Fruit fly (Drosophila melanogaster) whole organism, embryonic: Measurements from ENCODE around the gene GIIIspla2.

Experiments
- B-H2 ChIP-seq: fragments of 200-800 bp; sonication (Bioruptor generic); optimal IDR thresholded peaks from 2 replicates; lab custom pipeline; 2018; ENCODE audit warnings: missing biosample characterization, mild to moderate bottlenecking, missing genetic modification characterization
- CG13624 ChIP-seq: fragments of 200-800 bp; sonication (Bioruptor generic); optimal IDR thresholded peaks from 2 replicates; lab custom pipeline; 2016; ENCODE audit warnings: missing biosample characterization, missing genetic modification characterization
- CG7271 ChIP-seq: fragments of 200-800 bp; sonication (Bioruptor generic); optimal IDR thresholded peaks from 2 replicates; lab custom pipeline; 2018; ENCODE audit warnings: missing biosample characterization, mild to moderate bottlenecking, missing genetic modification characterization, moderate library complexity
- CG7556 ChIP-seq: fragments of 200-800 bp; sonication (Bioruptor generic); optimal IDR thresholded peaks from 2 replicates; lab custom pipeline; 2017; ENCODE audit warnings: missing biosample characterization, mild to moderate bottlenecking, missing genetic modification characterization
- Doc2 ChIP-seq: fragments of 200-800 bp; sonication (Bioruptor generic); IDR thresholded peaks from 2 replicates; pipeline ENCODE4 v1.3.6; 2022; ENCODE audit warnings: missing biosample characterization, missing genetic modification characterization
- HLH54F ChIP-seq: fragments of 200-800 bp; sonication (Bioruptor generic); optimal IDR thresholded peaks from 3 replicates; lab custom pipeline; 2016; ENCODE audit warnings: missing biosample characterization, missing genetic modification characterization
- NFAT ChIP-seq: fragments of 200-800 bp; sonication (Bioruptor generic); IDR thresholded peaks from 2 replicates; pipeline ENCODE4 v1.3.6; 2022; ENCODE audit warnings: missing biosample characterization, missing genetic modification characterization
- Ptx1 ChIP-seq: fragments of 200-800 bp; sonication (Bioruptor generic); IDR thresholded peaks from 2 replicates; pipeline ENCODE4 v1.3.6; 2022; ENCODE audit warnings: missing biosample characterization, missing genetic modification characterization
- Rfx ChIP-seq: fragments of 200-800 bp; sonication (Bioruptor generic); IDR thresholded peaks from 2 replicates; pipeline ENCODE4 v1.3.6; 2022; ENCODE audit warnings: missing biosample characterization, missing genetic modification characterization
- Sox102F ChIP-seq: fragments of 200-800 bp; sonication (Bioruptor generic); optimal IDR thresholded peaks from 2 replicates; lab custom pipeline; 2018; ENCODE audit warnings: missing biosample characterization, mild to moderate bottlenecking, missing genetic modification characterization, moderate library complexity
- aop ChIP-seq: fragments of 200-800 bp; sonication (Bioruptor generic); IDR thresholded peaks from 2 replicates; pipeline ENCODE4 v1.3.6; 2022; ENCODE audit warnings: missing biosample characterization, missing genetic modification characterization
- ap ChIP-seq: fragments of 200-800 bp; sonication (Bioruptor generic); IDR thresholded peaks from 2 replicates; pipeline ENCODE4 v1.3.6; 2022; ENCODE audit warnings: missing biosample characterization, missing genetic modification characterization
- gro ChIP-seq: fragments of 200-800 bp; sonication (Bioruptor generic); optimal IDR thresholded peaks from 2 replicates; lab custom pipeline; 2016; ENCODE audit warnings: missing biosample characterization, missing genetic modification characterization
- rib ChIP-seq: fragments of 200-800 bp; sonication (Bioruptor generic); IDR thresholded peaks from 2 replicates; pipeline ENCODE4 v1.3.6; 2022; ENCODE audit warnings: missing biosample characterization, missing genetic modification characterization

- TF ChIP-seq B-H2 (GFP tag; lab: Kevin White, UChicago) (no peak), Ptx1 (GFP tag; lab: Robert Waterston, UW) (no peak), Doc2 (GFP tag; lab: Robert Waterston, UW) (no peak), NFAT (no peak), ap (GFP tag; lab: Robert Waterston, UW) (no peak), gro (GFP tag; lab: Kevin White, UChicago) (no peak), HLH54F (GFP tag; lab: Kevin White, UChicago) (no peak), CG7556 (no peak), rib (GFP tag; lab: Robert Waterston, UW) (no peak), aop (GFP tag; lab: Robert Waterston, UW) (no peak), CG13624 (no peak), CG7271 (tag; lab: Kevin White, UChicago) (no peak), Rfx (GFP tag; lab: Robert Waterston, UW) (no peak), Sox102F (GFP tag; lab: Kevin White, UChicago) (no peak)
These were observed 36.5 kb upstream of the GIIIspla2 start, which contains the start of gene CG2260 for dm6 chrX:8120939-8121338.
